Worm (Caenorhabditis elegans) whole organism, midembryonic: ENCODE data around the gene oig-1.

Experiments
- med-1 ChIP-seq: sonication (generic microtip); optimal IDR thresholded peaks from 2 replicates; lab custom pipeline; 2017; ENCODE audit warnings: missing genetic modification characterization, mild to moderate bottlenecking, missing compliant biosample characterization, antibody characterized with exemption, missing genetic modification reagents; ENCODE audit not compliant: insufficient read depth
- ztf-23 ChIP-seq: fragments of 200-800 bp; sonication (Bioruptor generic); IDR thresholded peaks from 2 replicates; pipeline ENCODE4 v1.3.6; 2022; ENCODE audit warnings: missing genetic modification reagents, missing genetic modification characterization, missing compliant biosample characterization

DNA sequence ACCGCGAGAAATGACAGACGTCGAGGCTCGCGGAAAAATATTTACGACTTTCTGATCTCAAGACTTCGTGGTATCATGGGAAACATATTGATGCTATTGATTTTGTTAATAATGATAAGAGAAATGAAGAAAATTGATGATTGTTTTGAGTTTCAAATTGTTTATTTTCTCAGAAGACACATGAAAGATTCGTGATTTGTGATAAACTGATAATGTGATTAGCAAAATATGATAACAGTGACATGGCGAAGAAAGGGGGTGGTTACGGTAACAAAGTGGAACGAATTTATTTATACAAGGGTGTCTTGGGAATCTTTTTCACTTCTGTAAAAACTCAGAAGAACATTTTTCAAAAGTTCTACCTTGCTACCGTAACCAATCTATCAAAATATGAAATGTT lies 16.2 kb downstream of the oig-1 start:
- TF ChIP-seq med-1 (GFP tag; lab: Kevin White, UChicago) (no peak), ztf-23 (no peak)
